Fruit fly (Drosophila melanogaster) whole organism: ENCODE data around the gene XNP.

Source experiments
- CG8478 ChIP-seq: fragments of >200 bp; optimal IDR thresholded peaks from 2 replicates; lab custom pipeline; 2018; ENCODE audit warnings: inconsistent platforms
- Dll ChIP-seq: fragments of >200 bp; optimal IDR thresholded peaks from 2 replicates; lab custom pipeline; 2017
- EcR ChIP-seq, 2 experiments: fragments of >200 bp; optimal IDR thresholded peaks; 2 replicates each; lab custom pipeline; 2017; ENCODE audit warnings: missing biosample characterization in 2 of 2, missing genetic modification characterization in 2 of 2, missing genetic modification reagents in 2 of 2
- psq ChIP-seq: fragments of >200 bp; optimal IDR thresholded peaks from 2 replicates; lab custom pipeline; 2017

DNA sequence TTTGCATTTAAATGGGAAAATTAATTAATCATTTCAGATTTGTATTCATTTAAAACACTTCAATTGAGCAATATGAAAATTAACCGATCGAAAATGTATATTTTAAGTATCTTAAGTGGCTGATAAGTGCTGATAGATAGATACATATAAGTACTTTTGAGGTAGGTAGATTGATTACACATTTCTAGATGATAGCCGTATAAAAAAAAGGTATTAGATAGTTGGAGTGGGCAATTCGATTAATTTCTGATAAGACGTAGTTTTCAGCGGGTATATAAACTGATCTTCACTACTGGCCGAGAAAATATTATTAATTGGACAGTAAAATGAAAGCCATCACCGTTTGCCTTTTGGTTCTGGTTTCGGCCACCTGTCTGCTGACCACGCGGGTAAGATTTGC is 22.3 kb upstream of the XNP start, which contains the start of gene CG5107:
- TF ChIP-seq psq (lab: Kevin White, UChicago) (no peak), CG8478 (no peak), Dll (lab: Kevin White, UChicago) (no peak), EcR (GFP tag; optimal IDR thresholded peaks at IDR 0.05; lab: Kevin White, UChicago) (no peak)
